Worm (Caenorhabditis elegans) whole organism, L4 larva: ENCODE results near the gene acr-20.

Source experiments
- D1046.2 ChIP-seq: fragments of 200-800 bp; sonication (Bioruptor generic); IDR thresholded peaks from 2 replicates; pipeline ENCODE4 v1.3.6; 2022; ENCODE audit warnings: missing genetic modification characterization, missing compliant biosample characterization
- F49E8.2 ChIP-seq: sonication (generic microtip); optimal IDR thresholded peaks from 2 replicates; lab custom pipeline; 2016; ENCODE audit warnings: missing compliant biosample characterization, mild to moderate bottlenecking, missing genetic modification characterization, borderline replicate concordance
- T26A8.4 ChIP-seq: fragments of 200-800 bp; sonication (Bioruptor generic); IDR thresholded peaks from 2 replicates; pipeline ENCODE4 v1.3.6; 2022; ENCODE audit warnings: missing genetic modification characterization, missing compliant biosample characterization
- Y105C5A.15 ChIP-seq: fragments of 200-800 bp; sonication (Bioruptor generic); IDR thresholded peaks from 2 replicates; pipeline ENCODE4 v1.3.6; 2022; ENCODE audit warnings: missing genetic modification characterization, missing compliant biosample characterization
- Y48G9A.11 ChIP-seq: fragments of 200-800 bp; sonication (Bioruptor generic); IDR thresholded peaks from 2 replicates; pipeline ENCODE4 v1.3.6; 2022; ENCODE audit warnings: missing genetic modification reagents, missing genetic modification characterization, missing compliant biosample characterization
- Y5F2A.4 ChIP-seq: fragments of 200-800 bp; sonication (Bioruptor generic); optimal IDR thresholded peaks from 2 replicates; lab custom pipeline; 2018; ENCODE audit warnings: mild to moderate bottlenecking, missing genetic modification characterization, missing compliant biosample characterization
- ZK546.5 ChIP-seq, 2 experiments: sonication (generic microtip); optimal IDR thresholded peaks; 2 replicates each; lab custom pipeline; 2017; ENCODE audit warnings: missing biosample characterization in 2 of 2, missing genetic modification characterization in 2 of 2
- aha-1 ChIP-seq: fragments of 150-350 bp; peaks from one replicate; lab custom pipeline; 2014; ENCODE audit warnings: missing biosample characterization, missing genetic modification characterization
- ceh-62 ChIP-seq: sonication (generic microtip); optimal IDR thresholded peaks from 2 replicates; lab custom pipeline; 2017; ENCODE audit warnings: missing biosample characterization, missing genetic modification characterization
- ces-1 ChIP-seq: fragments of 150-350 bp; sonication (generic microtip); optimal IDR thresholded peaks from 4 replicates; lab custom pipeline; 2014; ENCODE audit warnings: missing biosample characterization, missing genetic modification reagents, missing genetic modification characterization
- daf-19 ChIP-seq: fragments of 200-800 bp; sonication (Bioruptor generic); conservative IDR thresholded peaks from 2 replicates; pipeline ENCODE4 v1.3.6; 2022; ENCODE audit warnings: missing genetic modification characterization, missing compliant biosample characterization
- dmd-8 ChIP-seq: fragments of 200-800 bp; sonication (Bioruptor generic); IDR thresholded peaks from 2 replicates; pipeline ENCODE4 v1.3.6; 2022; ENCODE audit warnings: missing genetic modification characterization, missing compliant biosample characterization
- dmd-9 ChIP-seq: fragments of 200-800 bp; sonication (Bioruptor generic); IDR thresholded peaks from 2 replicates; pipeline ENCODE4 v1.3.6; 2022; ENCODE audit warnings: missing genetic modification reagents, missing genetic modification characterization, missing compliant biosample characterization
- dpl-1 ChIP-seq: fragments of 150-350 bp; optimal IDR thresholded peaks from 2 replicates; lab custom pipeline; 2014; ENCODE audit warnings: missing biosample characterization, missing genetic modification reagents, missing genetic modification characterization
- duxl-1 ChIP-seq: sonication (generic microtip); optimal IDR thresholded peaks from 2 replicates; lab custom pipeline; 2016; ENCODE audit warnings: mild to moderate bottlenecking, missing genetic modification characterization, moderate library complexity, missing compliant biosample characterization; ENCODE audit not compliant: poor library complexity
- hif-1 ChIP-seq, 2 experiments: sonication (generic microtip); optimal IDR thresholded peaks; 2 replicates each; lab custom pipeline; 2016 to 2017; ENCODE audit warnings: missing compliant biosample characterization in 2 of 2, missing genetic modification characterization in 2 of 2, missing genetic modification reagents in 2 of 2, missing genotype in 2 of 2, mild to moderate bottlenecking in 1 of 2
- hmg-1.1 ChIP-seq: fragments of 200-800 bp; sonication (Bioruptor generic); IDR thresholded peaks from 2 replicates; pipeline ENCODE4 v1.3.6; 2022; ENCODE audit warnings: missing genetic modification reagents, missing genetic modification characterization, missing compliant biosample characterization
- lin-1 ChIP-seq: fragments of 200-800 bp; sonication (Bioruptor generic); IDR thresholded peaks from 2 replicates; pipeline ENCODE4 v1.3.6; 2022; ENCODE audit warnings: missing genetic modification reagents, missing genetic modification characterization, missing compliant biosample characterization
- lin-13 ChIP-seq: fragments of 150-350 bp; optimal IDR thresholded peaks from 2 replicates; lab custom pipeline; 2014; ENCODE audit warnings: missing biosample characterization, missing genetic modification reagents, missing genetic modification characterization
- lin-38 ChIP-seq: fragments of 200-800 bp; sonication (Bioruptor generic); IDR thresholded peaks from 2 replicates; pipeline ENCODE4 v1.3.6; 2022; ENCODE audit warnings: missing genetic modification reagents, missing genetic modification characterization, missing compliant biosample characterization
- lir-3 ChIP-seq: sonication (generic microtip); optimal IDR thresholded peaks from 2 replicates; lab custom pipeline; 2016; ENCODE audit warnings: mild to moderate bottlenecking, missing genetic modification characterization, missing compliant biosample characterization
- lsy-2 ChIP-seq, 2 experiments: fragments of 150-350 bp in 1 of 2; sonication (generic microtip) in 1 of 2; optimal IDR thresholded peaks; 2 replicates each; lab custom pipeline; 2014 to 2017; ENCODE audit warnings: missing biosample characterization in 2 of 2, missing genetic modification characterization in 2 of 2
- mdt-29 ChIP-seq: fragments of 200-800 bp; sonication (Bioruptor generic); IDR thresholded peaks from 2 replicates; pipeline ENCODE4 v1.3.6; 2022; ENCODE audit warnings: missing genetic modification reagents, missing genetic modification characterization, missing compliant biosample characterization
- mep-1 ChIP-seq: fragments of 150-350 bp; sonication (generic microtip); optimal IDR thresholded peaks from 3 replicates; lab custom pipeline; 2014; ENCODE audit warnings: missing biosample characterization, missing genetic modification characterization
- mes-2 ChIP-seq: sonication (generic microtip); optimal IDR thresholded peaks from 2 replicates; lab custom pipeline; 2016; ENCODE audit warnings: missing genotype, mild to moderate bottlenecking, missing genetic modification characterization, missing compliant biosample characterization; ENCODE audit not compliant: poor library complexity, severe bottlenecking
- mxl-2 ChIP-seq: fragments of 200-800 bp; sonication (Bioruptor generic); conservative IDR thresholded peaks from 2 replicates; pipeline ENCODE4 v1.3.6; 2022; ENCODE audit warnings: missing genetic modification reagents, missing genetic modification characterization, missing compliant biosample characterization
- nhr-102 ChIP-seq: sonication (generic microtip); optimal IDR thresholded peaks from 2 replicates; lab custom pipeline; 2016; ENCODE audit warnings: mild to moderate bottlenecking, missing genetic modification characterization, moderate library complexity, missing compliant biosample characterization
- nhr-25 ChIP-seq: sonication (generic microtip); optimal IDR thresholded peaks from 2 replicates; lab custom pipeline; 2017; ENCODE audit warnings: missing genetic modification characterization, mild to moderate bottlenecking, missing compliant biosample characterization, antibody characterized with exemption, moderate library complexity, borderline replicate concordance; ENCODE audit not compliant: insufficient read depth
- nhr-28 ChIP-seq: fragments of 150-350 bp; optimal IDR thresholded peaks from 2 replicates; lab custom pipeline; 2014; ENCODE audit warnings: missing biosample characterization, missing genetic modification characterization
- nhr-41 ChIP-seq: fragments of 200-800 bp; sonication (Bioruptor generic); IDR thresholded peaks from 2 replicates; pipeline ENCODE4 v1.3.6; 2022; ENCODE audit warnings: missing genetic modification reagents, missing genetic modification characterization, missing compliant biosample characterization
- nhr-42 ChIP-seq: fragments of 200-800 bp; sonication (Bioruptor generic); IDR thresholded peaks from 2 replicates; pipeline ENCODE4 v1.3.6; 2022; ENCODE audit warnings: missing genetic modification characterization, missing compliant biosample characterization
- pha-4 ChIP-seq, 2 experiments: fragments of 150-350 bp in 1 of 2; fragments of 200-800 bp in 1 of 2; sonication (Bioruptor generic) in 1 of 2; IDR thresholded peaks in 1 of 2; optimal IDR thresholded peaks in 1 of 2; 2 replicates each; pipeline versions ENCODE4 v1.3.6 to Lab custom; 2014 to 2022; ENCODE audit warnings: missing genetic modification characterization in 2 of 2, missing genetic modification reagents in 2 of 2, missing biosample characterization in 1 of 2, missing compliant biosample characterization in 1 of 2
- set-16 ChIP-seq: fragments of 200-800 bp; sonication (Bioruptor generic); IDR thresholded peaks from 2 replicates; pipeline ENCODE4 v1.3.6; 2022; ENCODE audit warnings: missing genetic modification reagents, missing genetic modification characterization, missing compliant biosample characterization
- skn-1 ChIP-seq: fragments of 150-350 bp; optimal IDR thresholded peaks from 2 replicates; lab custom pipeline; 2014; ENCODE audit warnings: missing biosample characterization, missing genetic modification characterization
- tag-97 ChIP-seq: fragments of 200-800 bp; sonication (Bioruptor generic); IDR thresholded peaks from 2 replicates; pipeline ENCODE4 v1.3.6; 2022; ENCODE audit warnings: missing genetic modification characterization, missing compliant biosample characterization
- unc-130 ChIP-seq: sonication (generic microtip); optimal IDR thresholded peaks from 2 replicates; lab custom pipeline; 2016; ENCODE audit warnings: missing genetic modification reagents, missing genetic modification characterization, missing compliant biosample characterization
- unc-39 ChIP-seq: sonication (generic microtip); optimal IDR thresholded peaks from 2 replicates; lab custom pipeline; 2017; ENCODE audit warnings: missing biosample characterization, missing genetic modification characterization
- unc-62 ChIP-seq, 3 experiments: fragments of 150-350 bp in 1 of 3; sonication (generic microtip); optimal IDR thresholded peaks in 2 of 3; peaks in 1 of 3; 1 replicate in 1 of 3; 2 replicates in 2 of 3; lab custom pipeline; 2014 to 2017; ENCODE audit warnings: missing biosample characterization in 3 of 3, missing genetic modification characterization in 3 of 3, missing genetic modification reagents in 3 of 3, missing genotype in 1 of 3
- vab-7 ChIP-seq: fragments of 200-800 bp; sonication (Bioruptor generic); IDR thresholded peaks from 2 replicates; pipeline ENCODE4 v1.3.6; 2022; ENCODE audit warnings: missing genetic modification reagents, missing genetic modification characterization, missing compliant biosample characterization
- zag-1 ChIP-seq: fragments of 150-350 bp; optimal IDR thresholded peaks from 2 replicates; lab custom pipeline; 2014; ENCODE audit warnings: missing biosample characterization, missing genetic modification characterization
- zfp-3 ChIP-seq: fragments of 200-800 bp; sonication (Bioruptor generic); conservative IDR thresholded peaks from 2 replicates; pipeline ENCODE4 v1.3.6; 2022; ENCODE audit warnings: missing genetic modification reagents, missing genetic modification characterization, missing compliant biosample characterization
- zip-11 ChIP-seq: fragments of 200-800 bp; sonication (Bioruptor generic); IDR thresholded peaks from 2 replicates; pipeline ENCODE4 v1.3.6; 2022; ENCODE audit warnings: missing genetic modification characterization, missing compliant biosample characterization
- ztf-11 ChIP-seq: fragments of 150-350 bp; optimal IDR thresholded peaks from 2 replicates; lab custom pipeline; 2014; ENCODE audit warnings: missing biosample characterization, missing genetic modification characterization
- ztf-7 ChIP-seq: fragments of 150-350 bp; optimal IDR thresholded peaks from 2 replicates; lab custom pipeline; 2014; ENCODE audit warnings: missing biosample characterization, missing genetic modification characterization

The acr-20 gene

ce11 chrII:14407332-14408270 is 29.9 kb upstream of the acr-20 start (continued):
- TF ChIP-seq dmd-8 (no peak), mes-2 (tag; lab: Kevin White, UChicago) (no peak), lin-13 (no peak), mxl-2 (no peak), ztf-7 (tag; lab: Kevin White, UChicago) (peak; percentile 56), vab-7 (no peak), Y5F2A.4 (GFP tag; lab: Kevin White, UChicago) (no peak), zag-1 (tag; lab: Kevin White, UChicago) (no peak), D1046.2 (GFP tag; lab: Robert Waterston, UW) (0 out of 2 replicates have a peak, but pooled peaks have one; percentile 9), zip-11 (GFP tag; lab: Robert Waterston, UW) (0 out of 2 replicates have a peak, but pooled peaks have one; percentile 5), ces-1 (GFP tag; lab: Kevin White, UChicago) (no peak), lin-38 (GFP tag; lab: Robert Waterston, UW) (peak; percentile 72), mdt-29 (0 out of 2 replicates have a peak, but pooled peaks have one; percentile 14), lir-3 (tag; lab: Kevin White, UChicago) (peak; percentile 50), tag-97 (no peak), ceh-62 (tag; lab: Kevin White, UChicago) (no peak), duxl-1 (tag; lab: Kevin White, UChicago) (peak; percentile 39), lin-1 (GFP tag; lab: Robert Waterston, UW) (peak; percentile 54; the same call in 1 of the 2 replicates), Y48G9A.11 (GFP tag; lab: Robert Waterston, UW) (no peak), Y105C5A.15 (GFP tag; lab: Robert Waterston, UW) (no peak), nhr-41 (GFP tag; lab: Robert Waterston, UW) (no peak), hif-1 (tag; optimal IDR thresholded peaks at IDR 0.05; lab: Kevin White, UChicago) (peak in 1 of 2 experiments; percentile 48), mep-1 (tag; lab: Kevin White, UChicago) (peak; percentile 51), hmg-1.1 (GFP tag; lab: Robert Waterston, UW) (peak; percentile 7; the same call in 1 of the 2 replicates), dpl-1 (GFP tag; lab: Kevin White, UChicago) (peak; percentile 31), skn-1 (tag; lab: Kevin White, UChicago) (no peak), dmd-9 (GFP tag; lab: Robert Waterston, UW) (no peak), zfp-3 (GFP tag; lab: Robert Waterston, UW) (peak; percentile 86), nhr-28 (tag; lab: Kevin White, UChicago) (no peak), ZK546.5 (tag; optimal IDR thresholded peaks at IDR 0.05; lab: Kevin White, UChicago) (no peak), ztf-11 (tag; lab: Kevin White, UChicago) (no peak), F49E8.2 (tag; lab: Kevin White, UChicago) (no peak), unc-130 (GFP tag; lab: Kevin White, UChicago) (no peak), nhr-25 (peak; percentile 66)
- TF ChIP-seq, all 104 proteins: peak for 41

- TF ChIP-seq ces-1 (GFP tag; lab: Kevin White, UChicago) = no peak
- no peak for TF ChIP-seq nhr-42
- peak in 1 of 2 experiments; percentile 11 for TF ChIP-seq lsy-2 (tag; optimal IDR thresholded peaks at IDR 0.05; lab: Kevin White, UChicago)
- no peak for TF ChIP-seq vab-7
- peak; percentile 66 for TF ChIP-seq T26A8.4
- TF ChIP-seq pha-4 (GFP tag; IDR thresholded peaks at IDR 0.05; lab: Robert Waterston, UW) = no peak; the same call in 1 of the 2 replicates
- peak; percentile 83 for TF ChIP-seq pha-4 (tag; optimal IDR thresholded peaks at IDR 0.05; lab: Kevin White, UChicago)
- peak; percentile 88 for TF ChIP-seq aha-1
- TF ChIP-seq unc-39 (tag; lab: Kevin White, UChicago) = no peak
- TF ChIP-seq unc-62 (GFP tag; optimal IDR thresholded peaks at IDR 0.05 in 1 of 2; lab: Kevin White, UChicago) = peak in 1 of 2 experiments; percentile 61
- TF ChIP-seq unc-62 (tag; optimal IDR thresholded peaks at IDR 0.05; lab: Kevin White, UChicago) = no peak
- TF ChIP-seq duxl-1 (tag; lab: Kevin White, UChicago) = peak; percentile 7
- 0 out of 2 replicates have a peak, but pooled peaks have one; percentile 11 for TF ChIP-seq daf-19
- peak; percentile 67; the same call in 1 of the 2 replicates for TF ChIP-seq set-16
- TF ChIP-seq nhr-102 = no peak
- peak; percentile 0 for TF ChIP-seq nhr-28 (tag; lab: Kevin White, UChicago)
Observed at ce11 chrII:14406117-14406935, 28.6 kb upstream of the acr-20 start.
